Fruit fly (Drosophila melanogaster) whole organism, prepupa: Measurements from ENCODE around the gene Capr.

Source experiments
- CG10631 ChIP-seq: fragments of 200-800 bp; sonication (Bioruptor generic); optimal IDR thresholded peaks from 2 replicates; lab custom pipeline; 2016; ENCODE audit warnings: missing biosample characterization, missing genetic modification characterization
- CG10669 ChIP-seq: fragments of 200-800 bp; sonication (Bioruptor generic); optimal IDR thresholded peaks from 3 replicates; lab custom pipeline; 2018; ENCODE audit warnings: missing biosample characterization, mild to moderate bottlenecking, missing genetic modification characterization, moderate library complexity
- CG11902 ChIP-seq: fragments of 200-800 bp; sonication (Bioruptor generic); optimal IDR thresholded peaks from 3 replicates; lab custom pipeline; 2016; ENCODE audit warnings: missing biosample characterization, missing genetic modification characterization
- CG15336 ChIP-seq: fragments of 200-800 bp; sonication (Bioruptor generic); IDR thresholded peaks from 2 replicates; pipeline ENCODE4 v1.3.6; 2022; ENCODE audit warnings: missing biosample characterization, missing genetic modification characterization
- CG1621 ChIP-seq: fragments of 200-800 bp; sonication (Bioruptor generic); optimal IDR thresholded peaks from 3 replicates; lab custom pipeline; 2018; ENCODE audit warnings: missing biosample characterization, mild to moderate bottlenecking, missing genetic modification characterization
- CG16779 ChIP-seq: fragments of 200-800 bp; sonication (Bioruptor generic); optimal IDR thresholded peaks from 3 replicates; lab custom pipeline; 2017; ENCODE audit warnings: missing biosample characterization, mild to moderate bottlenecking, missing genetic modification characterization
- CG32006 ChIP-seq: fragments of 200-800 bp; sonication (Bioruptor generic); optimal IDR thresholded peaks from 3 replicates; lab custom pipeline; 2017; ENCODE audit warnings: missing biosample characterization, mild to moderate bottlenecking, missing genetic modification characterization
- CG34406 ChIP-seq: fragments of 200-800 bp; sonication (Bioruptor generic); optimal IDR thresholded peaks from 3 replicates; lab custom pipeline; 2016; ENCODE audit warnings: missing biosample characterization, missing genetic modification characterization
- CG3919 ChIP-seq: fragments of 200-800 bp; sonication (Bioruptor generic); optimal IDR thresholded peaks from 3 replicates; lab custom pipeline; 2016; ENCODE audit warnings: missing biosample characterization, missing genetic modification characterization
- CG6163 ChIP-seq: fragments of 200-800 bp; sonication (Bioruptor generic); IDR thresholded peaks from 3 replicates; pipeline ENCODE4 v1.3.6; 2022; ENCODE audit warnings: missing biosample characterization, missing genetic modification characterization
- CG6276 ChIP-seq: fragments of 200-800 bp; sonication (Bioruptor generic); optimal IDR thresholded peaks from 2 replicates; lab custom pipeline; 2017; ENCODE audit warnings: missing biosample characterization, mild to moderate bottlenecking, missing genetic modification characterization
- CG6792 ChIP-seq: fragments of 200-800 bp; sonication (Bioruptor generic); optimal IDR thresholded peaks from 3 replicates; lab custom pipeline; 2016; ENCODE audit warnings: missing biosample characterization, missing genetic modification characterization
- CG9139 ChIP-seq: fragments of 200-800 bp; sonication (Bioruptor generic); optimal IDR thresholded peaks from 3 replicates; lab custom pipeline; 2017; ENCODE audit warnings: missing biosample characterization, mild to moderate bottlenecking, missing genetic modification characterization
- Eip75B ChIP-seq: fragments of 200-800 bp; sonication (Bioruptor generic); optimal IDR thresholded peaks from 3 replicates; lab custom pipeline; 2016; ENCODE audit warnings: missing biosample characterization, missing genetic modification characterization
- Eip78C ChIP-seq: fragments of 200-800 bp; sonication (Bioruptor generic); peaks from one replicate; lab custom pipeline; 2016; ENCODE audit warnings: missing biosample characterization, missing genetic modification characterization
- Hr39 ChIP-seq: fragments of 200-800 bp; sonication (Bioruptor generic); optimal IDR thresholded peaks from 2 replicates; lab custom pipeline; 2016; ENCODE audit warnings: missing biosample characterization, missing genetic modification characterization
- Lpt ChIP-seq: fragments of 200-800 bp; sonication (Bioruptor generic); optimal IDR thresholded peaks from 3 replicates; lab custom pipeline; 2016; ENCODE audit warnings: missing biosample characterization, missing genetic modification characterization
- Met ChIP-seq: fragments of 200-800 bp; sonication (Bioruptor generic); optimal IDR thresholded peaks from 3 replicates; lab custom pipeline; 2016; ENCODE audit warnings: missing biosample characterization, missing genetic modification characterization
- OdsH ChIP-seq: fragments of 200-800 bp; sonication (Bioruptor generic); optimal IDR thresholded peaks from 3 replicates; lab custom pipeline; 2016; ENCODE audit warnings: missing biosample characterization, missing genetic modification characterization
- Sox102F ChIP-seq: fragments of 200-800 bp; sonication (Bioruptor generic); optimal IDR thresholded peaks from 2 replicates; lab custom pipeline; 2016; ENCODE audit warnings: missing biosample characterization, mild to moderate bottlenecking, missing genetic modification characterization
- Sox14 ChIP-seq: fragments of 200-800 bp; sonication (Bioruptor generic); optimal IDR thresholded peaks from 3 replicates; lab custom pipeline; 2016; ENCODE audit warnings: missing biosample characterization, missing genetic modification characterization
- achi ChIP-seq: fragments of 200-800 bp; sonication (Bioruptor generic); optimal IDR thresholded peaks from 3 replicates; lab custom pipeline; 2016; ENCODE audit warnings: missing biosample characterization, missing genetic modification characterization
- acj6 ChIP-seq: fragments of 200-800 bp; sonication (Bioruptor generic); optimal IDR thresholded peaks from 3 replicates; lab custom pipeline; 2016; ENCODE audit warnings: missing biosample characterization, missing genetic modification characterization
- cyc ChIP-seq: fragments of 200-800 bp; sonication (Bioruptor generic); optimal IDR thresholded peaks from 3 replicates; lab custom pipeline; 2016; ENCODE audit warnings: missing biosample characterization, missing genetic modification characterization
- eg ChIP-seq: fragments of 200-800 bp; sonication (Bioruptor generic); IDR thresholded peaks from 3 replicates; pipeline ENCODE4 v1.3.6; 2022; ENCODE audit warnings: missing biosample characterization, missing genetic modification characterization
- fd59A ChIP-seq: fragments of 200-800 bp; sonication (Bioruptor generic); optimal IDR thresholded peaks from 2 replicates; lab custom pipeline; 2017; ENCODE audit warnings: missing biosample characterization, mild to moderate bottlenecking, missing genetic modification characterization, missing genetic modification reagents
- fd85E ChIP-seq: fragments of 200-800 bp; sonication (Bioruptor generic); optimal IDR thresholded peaks from 3 replicates; lab custom pipeline; 2016; ENCODE audit warnings: missing biosample characterization, missing genetic modification characterization
- lz ChIP-seq: fragments of 200-800 bp; sonication (Bioruptor generic); optimal IDR thresholded peaks from 3 replicates; lab custom pipeline; 2016; ENCODE audit warnings: missing biosample characterization, missing genetic modification characterization
- pdm3 ChIP-seq: fragments of 200-800 bp; sonication (Bioruptor generic); optimal IDR thresholded peaks from 3 replicates; lab custom pipeline; 2016; ENCODE audit warnings: missing biosample characterization, missing genetic modification characterization
- salr ChIP-seq, 2 experiments: fragments of 200-800 bp; sonication (Bioruptor generic); optimal IDR thresholded peaks; 3 replicates each; lab custom pipeline; 2016 to 2018; ENCODE audit warnings: missing biosample characterization in 2 of 2, missing genetic modification characterization in 2 of 2, mild to moderate bottlenecking in 1 of 2
- spab ChIP-seq: fragments of 200-800 bp; sonication (Bioruptor generic); optimal IDR thresholded peaks from 2 replicates; lab custom pipeline; 2017; ENCODE audit warnings: missing biosample characterization, mild to moderate bottlenecking, missing genetic modification characterization, missing genetic modification reagents
- ss ChIP-seq, 2 experiments: fragments of 200-800 bp; sonication (Bioruptor generic); optimal IDR thresholded peaks; 2 replicates in 1 of 2; 3 replicates in 1 of 2; lab custom pipeline; 2017 to 2018; ENCODE audit warnings: mild to moderate bottlenecking in 2 of 2, missing biosample characterization in 2 of 2, missing genetic modification characterization in 2 of 2, moderate library complexity in 1 of 2
- svp ChIP-seq: fragments of 200-800 bp; sonication (Bioruptor generic); peaks from one replicate; lab custom pipeline; 2016; ENCODE audit warnings: missing biosample characterization, missing genetic modification characterization
- vri ChIP-seq: fragments of 200-800 bp; sonication (Bioruptor generic); optimal IDR thresholded peaks from 3 replicates; lab custom pipeline; 2016; ENCODE audit warnings: missing biosample characterization, mild to moderate bottlenecking, missing genetic modification characterization

Gene Capr

dm6 chr3L:18672986-18673633 is at the start of gene Capr (continued):
- no peak for TF ChIP-seq salr (GFP tag; optimal IDR thresholded peaks at IDR 0.05; lab: Kevin White, UChicago)
- TF ChIP-seq CG10631 (GFP tag; lab: Kevin White, UChicago), result no peak
- peak; percentile 44 for TF ChIP-seq Sox14 (GFP tag; lab: Kevin White, UChicago)
- peak; percentile 20 for TF ChIP-seq OdsH (GFP tag; lab: Kevin White, UChicago)
- TF ChIP-seq CG11902 (GFP tag; lab: Kevin White, UChicago), result no peak
- TF ChIP-seq CG6276, result no peak
- TF ChIP-seq cyc (GFP tag; lab: Kevin White, UChicago), result peak; percentile 40
- no peak for TF ChIP-seq CG6792
- TF ChIP-seq, all 60 proteins: peak for 18

DNA sequence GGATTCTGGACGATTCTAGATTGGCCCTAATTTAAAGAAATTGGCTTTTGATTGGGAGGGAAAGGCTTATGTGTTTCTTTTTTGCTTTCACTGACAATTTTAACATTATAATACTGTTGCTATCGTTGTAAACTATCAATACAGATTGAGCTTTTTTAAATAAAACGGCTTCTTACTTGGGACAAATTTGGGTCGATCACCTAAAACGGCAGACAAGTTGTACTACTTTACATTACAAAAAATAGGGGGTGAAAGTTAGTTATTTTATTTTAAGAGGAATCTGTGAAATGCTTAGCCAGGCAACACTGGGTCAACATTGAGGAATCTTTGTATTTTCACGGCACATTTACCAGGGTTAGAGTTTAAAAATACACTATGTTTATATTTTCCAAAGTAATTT is 25.2 kb upstream of the Capr start, which contains the start of gene Dic4:
TSS of gene Dic4 (minus strand) at position 101 of the 400 bp plus-strand sequence.
- TF ChIP-seq CG9139 (GFP tag; lab: Kevin White, UChicago) (no peak), eg (GFP tag; lab: Robert Waterston, UW) (no peak), pdm3 (GFP tag; lab: Kevin White, UChicago) (no peak), ss (GFP tag; optimal IDR thresholded peaks at IDR 0.05; lab: Kevin White, UChicago) (no peak), Sox102F (GFP tag; lab: Kevin White, UChicago) (no peak), CG10631 (GFP tag; lab: Kevin White, UChicago) (no peak), lz (GFP tag; lab: Kevin White, UChicago) (no peak)
- TF ChIP-seq, all 60 proteins: peak for 0

dm6 chr3L:18693887-18694286 is 20.8 kb upstream of the Capr start, which contains the start of gene CG6893:
Gene CG6893, plus strand, starts transcription at chr3L:18694187.
- TF ChIP-seq Lpt (GFP tag; lab: Kevin White, UChicago), result no peak
- TF ChIP-seq spab (GFP tag; lab: Kevin White, UChicago), result no peak
- TF ChIP-seq CG32006 (GFP tag; lab: Kevin White, UChicago), result no peak
- no peak for TF ChIP-seq Eip78C (GFP tag; lab: Kevin White, UChicago)
- TF ChIP-seq CG16779 (tag; lab: Kevin White, UChicago), result no peak
- TF ChIP-seq salr (GFP tag; optimal IDR thresholded peaks at IDR 0.05; lab: Kevin White, UChicago), result no peak

DNA sequence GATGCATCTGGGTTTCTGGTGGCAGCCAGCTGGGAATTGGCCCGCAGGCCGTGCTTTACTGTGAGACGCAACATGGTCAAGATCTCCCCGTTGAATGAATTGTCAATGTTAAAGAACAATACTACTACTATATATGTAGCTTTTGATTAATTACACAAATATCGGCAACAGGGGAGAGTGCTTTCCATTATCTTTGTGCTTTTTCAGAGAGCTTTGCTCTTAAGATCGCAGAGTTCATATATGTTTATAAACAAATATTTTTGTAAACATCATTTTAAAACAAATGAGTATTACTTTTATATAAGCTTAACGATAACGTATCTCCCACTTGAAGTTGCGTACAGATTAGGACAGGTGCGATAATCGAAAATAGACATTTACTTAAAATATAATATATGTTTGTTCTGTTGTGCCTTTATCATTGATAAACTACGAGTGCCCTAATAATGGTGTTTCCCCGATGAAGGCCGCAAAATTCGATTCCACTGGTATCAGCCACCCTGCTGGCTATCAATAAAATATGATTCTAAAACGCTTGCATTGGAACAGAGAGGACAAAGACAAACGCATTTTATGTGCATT is 13.2 kb upstream of the Capr start, which contains the start of gene Cyp12c1:
TSS of gene Cyp12c1 (minus strand) at position 100 of the 582 bp plus-strand sequence.
- TF ChIP-seq lz (GFP tag; lab: Kevin White, UChicago), result no peak
- TF ChIP-seq CG32006 (GFP tag; lab: Kevin White, UChicago), result no peak
- peak; percentile 22 for TF ChIP-seq Eip78C (GFP tag; lab: Kevin White, UChicago)
- TF ChIP-seq fd85E (GFP tag; lab: Kevin White, UChicago), result no peak
- no peak for TF ChIP-seq CG3919
- TF ChIP-seq svp (GFP tag; lab: Kevin White, UChicago), result peak; percentile 87
- TF ChIP-seq eg (GFP tag; lab: Robert Waterston, UW), result no peak

dm6 chr3L:18683846-18684245 is 10.7 kb upstream of the Capr start, which contains the start of gene Chmp1:
Gene Chmp1, minus strand, starts transcription at chr3L:18684061.
- no peak for TF ChIP-seq CG16779 (tag; lab: Kevin White, UChicago)
- no peak for TF ChIP-seq Eip75B (GFP tag; lab: Kevin White, UChicago)
- TF ChIP-seq CG6163 (GFP tag; lab: Robert Waterston, UW), result no peak
- no peak for TF ChIP-seq CG1621 (tag; lab: Kevin White, UChicago)
- no peak for TF ChIP-seq Hr39
- no peak for TF ChIP-seq CG34406
- TF ChIP-seq achi (GFP tag; lab: Kevin White, UChicago), result no peak
- no peak for TF ChIP-seq fd59A (GFP tag; lab: Kevin White, UChicago)
- TF ChIP-seq acj6 (GFP tag; lab: Kevin White, UChicago), result no peak
- TF ChIP-seq vri (GFP tag; lab: Kevin White, UChicago), result no peak
- TF ChIP-seq pdm3 (GFP tag; lab: Kevin White, UChicago), result no peak
- TF ChIP-seq Met (GFP tag; lab: Kevin White, UChicago), result no peak
- TF ChIP-seq CG9139 (GFP tag; lab: Kevin White, UChicago), result no peak
- TF ChIP-seq spab (GFP tag; lab: Kevin White, UChicago), result no peak
- TF ChIP-seq CG6792, result no peak
- TF ChIP-seq CG10669 (GFP tag; lab: Kevin White, UChicago), result no peak
- no peak for TF ChIP-seq CG15336
- TF ChIP-seq Sox14 (GFP tag; lab: Kevin White, UChicago), result no peak
